Worm (Caenorhabditis elegans) whole organism, L4 larva: Measurements from ENCODE around the gene F35H10.5.

Source experiments
- attf-4 ChIP-seq: sonication (generic microtip); optimal IDR thresholded peaks from 3 replicates; lab custom pipeline; 2017; ENCODE audit warnings: missing biosample characterization, missing genetic modification characterization
- ces-1 ChIP-seq: fragments of 150-350 bp; sonication (generic microtip); optimal IDR thresholded peaks from 4 replicates; lab custom pipeline; 2014; ENCODE audit warnings: missing biosample characterization, missing genetic modification reagents, missing genetic modification characterization
- lin-29 ChIP-seq: fragments of 200-800 bp; sonication (Bioruptor generic); IDR thresholded peaks from 2 replicates; pipeline ENCODE4 v1.3.6; 2022; ENCODE audit warnings: missing genetic modification reagents, missing genetic modification characterization, missing compliant biosample characterization

F35H10.5 gene

ce11 chrIV:8348073-8348472, 47.5 kb downstream of the F35H10.5 start, which contains the start of gene F17E9.4:
F17E9.4 (plus strand) TSS chrIV:8348373.
- TF ChIP-seq lin-29 (no peak), ces-1 (GFP tag; lab: Kevin White, UChicago) (no peak), attf-4 (tag; lab: Kevin White, UChicago) (no peak)
- TF ChIP-seq, all 104 proteins: peak for 0
